Worm (Caenorhabditis elegans): ENCODE data around the gene algn-14.

Gene algn-14

ce11 chrIV:3832040-3832439 lies 28.8 kb upstream of the algn-14 start:
- TF ChIP-seq mdl-1 (tag; optimal IDR thresholded peaks at IDR 0.05) (no peak), php-3 (GFP tag; IDR thresholded peaks at IDR 0.05) (no peak), sdz-12 (GFP tag; optimal IDR thresholded peaks at IDR 0.05) (no peak), hlh-30 (tag; optimal IDR thresholded peaks at IDR 0.05; ENCODE audit: insufficient read depth) (no peak), lim-7 (GFP tag; IDR thresholded peaks at IDR 0.05) (no peak), lin-15B (tag; optimal IDR thresholded peaks at IDR 0.05) (no peak), ceh-32 (tag; optimal IDR thresholded peaks at IDR 0.05; ENCODE audit: poor library complexity) (no peak), lin-13 (GFP tag; optimal IDR thresholded peaks at IDR 0.05) (no peak), rbr-2 (tag; optimal IDR thresholded peaks at IDR 0.05) (no peak), zfp-3 (GFP tag; conservative IDR thresholded peaks at IDR 0.05) (no peak)

DNA sequence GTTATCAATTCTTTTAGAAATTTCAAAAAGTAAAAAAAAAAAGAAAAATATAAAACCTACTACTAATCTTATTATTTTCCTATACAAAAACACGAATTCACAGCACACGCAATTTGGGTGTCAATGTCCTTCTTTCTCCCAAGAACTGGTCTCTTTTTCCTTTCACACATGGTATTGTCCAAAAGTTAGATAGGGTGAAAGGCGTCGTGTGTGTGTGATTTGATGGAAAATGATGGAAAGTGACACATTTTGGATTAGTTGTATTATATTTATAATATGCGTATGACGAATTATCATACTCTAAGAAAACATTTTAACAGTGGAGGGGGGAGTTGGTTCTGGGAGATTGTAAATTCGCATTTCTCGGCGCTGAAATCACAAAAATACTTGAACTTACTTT lies 24.5 kb upstream of the algn-14 start:
- TF ChIP-seq mdl-1 (tag; optimal IDR thresholded peaks at IDR 0.05) (peak in 1 of 2 experiments; percentile 15), ceh-44 (GFP tag; IDR thresholded peaks at IDR 0.05) (no peak)

ce11 chrIV:3826590-3827128 lies 23.4 kb upstream of the algn-14 start, which contains the start of gene F28F9.3:
Gene F28F9.3 (plus strand): TSS chrIV:3826890.
- TF ChIP-seq aha-1 (tag) (peak; percentile 63), madf-5 (GFP tag; IDR thresholded peaks at IDR 0.05) (no peak)

DNA sequence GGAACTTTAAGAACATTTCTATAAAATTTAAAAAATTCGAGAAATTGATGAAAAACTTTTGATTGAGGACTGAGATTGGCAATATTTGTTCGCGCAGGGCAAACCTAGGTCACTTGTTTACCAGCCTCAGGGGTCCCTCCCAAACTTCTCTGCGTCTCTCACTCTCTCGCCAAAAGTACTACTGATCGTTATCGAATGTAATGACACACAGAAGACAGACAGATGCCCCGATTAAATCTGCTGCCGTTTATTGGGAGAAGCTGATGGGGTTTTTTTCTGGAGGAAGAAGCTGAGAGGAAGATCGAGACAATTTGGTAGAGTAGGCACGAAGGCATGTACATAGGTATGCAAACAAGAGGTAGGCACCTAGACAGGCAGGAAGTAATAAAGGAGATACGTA lies 22.2 kb upstream of the algn-14 start:
- TF ChIP-seq F37D6.2 (tag; optimal IDR thresholded peaks at IDR 0.05) (no peak), pha-4 (GFP tag; IDR thresholded peaks at IDR 0.05) (no peak), pha-4 (tag; optimal IDR thresholded peaks at IDR 0.05) (no peak), aha-1 (tag) (no peak), arid-1 (GFP tag; conservative IDR thresholded peaks at IDR 0.05) (no peak), dmd-6 (GFP tag; IDR thresholded peaks at IDR 0.05) (no peak), lim-7 (GFP tag; IDR thresholded peaks at IDR 0.05) (no peak), F49E8.2 (tag; optimal IDR thresholded peaks at IDR 0.05; ENCODE audit: borderline replicate concordance) (no peak)

ce11 chrIV:3824720-3825119 lies 21.5 kb upstream of the algn-14 start:
- peak; percentile 53 for TF ChIP-seq fkh-10 (GFP tag; optimal IDR thresholded peaks at IDR 0.05)
- peak; percentile 60 for TF ChIP-seq hlh-30 (tag; optimal IDR thresholded peaks at IDR 0.05; ENCODE audit: insufficient read depth)
- no peak for TF ChIP-seq ztf-11 (tag; optimal IDR thresholded peaks at IDR 0.05)
- peak; percentile 74 for TF ChIP-seq aha-1 (tag)
- TF ChIP-seq unc-62 (GFP tag; optimal IDR thresholded peaks at IDR 0.05 in 1 of 2) = peak in 1 of 2 experiments; percentile 87
- TF ChIP-seq unc-62 (tag; optimal IDR thresholded peaks at IDR 0.05) = no peak
- TF ChIP-seq aly-2 (tag; optimal IDR thresholded peaks at IDR 0.05) = no peak
- no peak for TF ChIP-seq ces-1 (GFP tag; optimal IDR thresholded peaks at IDR 0.05)
- TF ChIP-seq daf-12 (tag; optimal IDR thresholded peaks at IDR 0.05) = no peak
- TF ChIP-seq hif-1 (tag; optimal IDR thresholded peaks at IDR 0.05) = no peak
- TF ChIP-seq dpl-1 (GFP tag; optimal IDR thresholded peaks at IDR 0.05) = no peak
- no peak for TF ChIP-seq unc-130 (GFP tag; optimal IDR thresholded peaks at IDR 0.05)
- no peak for TF ChIP-seq lin-39 (tag; optimal IDR thresholded peaks at IDR 0.05)
- no peak for TF ChIP-seq tag-97 (GFP tag; IDR thresholded peaks at IDR 0.05)
- no peak for TF ChIP-seq skn-1 (tag; optimal IDR thresholded peaks at IDR 0.05)
- TF ChIP-seq jun-1 (tag; optimal IDR thresholded peaks at IDR 0.05) = no peak
- TF ChIP-seq zfp-2 (tag; optimal IDR thresholded peaks at IDR 0.05) = no peak
- peak; percentile 8 to 49 for TF ChIP-seq mdl-1 (tag; optimal IDR thresholded peaks at IDR 0.05)
- no peak for TF ChIP-seq hmg-1.1 (GFP tag; IDR thresholded peaks at IDR 0.05)
- no peak for TF ChIP-seq nhr-76 (tag; optimal IDR thresholded peaks at IDR 0.05)
- TF ChIP-seq rbr-2 (tag; optimal IDR thresholded peaks at IDR 0.05) = peak; percentile 22
- no peak for TF ChIP-seq lim-7 (GFP tag; IDR thresholded peaks at IDR 0.05)
- TF ChIP-seq php-3 (GFP tag; IDR thresholded peaks at IDR 0.05) = no peak
- no peak for TF ChIP-seq ama-1 (optimal IDR thresholded peaks at IDR 0.05)
- TF ChIP-seq lsy-2 (tag; optimal IDR thresholded peaks at IDR 0.05) = peak in 1 of 2 experiments; percentile 31
- TF ChIP-seq T26A8.4 (GFP tag; IDR thresholded peaks at IDR 0.05) = no peak
- no peak for TF ChIP-seq D1046.2 (GFP tag; IDR thresholded peaks at IDR 0.05)
- no peak for TF ChIP-seq dmd-8 (GFP tag; IDR thresholded peaks at IDR 0.05)

Measured in whole organism, L4 larva.